Fruit fly (Drosophila melanogaster) whole organism, adult: Measurements from ENCODE around the gene CG9130.
"Not testable (repeated sequence)": the region's sequence is repeated elsewhere in the genome, so short reads cannot be mapped to it uniquely, and the experiment has no call there.

Experiments used
- CG11617 ChIP-seq: fragments of 200-800 bp; sonication (Bioruptor generic); optimal IDR thresholded peaks from 2 replicates; lab custom pipeline; 2017; ENCODE audit warnings: mild to moderate bottlenecking, missing biosample characterization, missing genetic modification reagents, missing genetic modification characterization
- CG12768 ChIP-seq: fragments of 200-800 bp; sonication (Bioruptor generic); optimal IDR thresholded peaks from 2 replicates; lab custom pipeline; 2017; ENCODE audit warnings: missing biosample characterization, missing genetic modification characterization, mild to moderate bottlenecking, moderate library complexity, missing genetic modification reagents
- CG14711 ChIP-seq: fragments of 200-800 bp; sonication (Bioruptor generic); optimal IDR thresholded peaks from 2 replicates; lab custom pipeline; 2018; ENCODE audit warnings: missing biosample characterization, mild to moderate bottlenecking, missing genetic modification characterization, moderate library complexity
- CG1620 ChIP-seq: fragments of 200-800 bp; sonication (Bioruptor generic); optimal IDR thresholded peaks from 2 replicates; lab custom pipeline; 2016; ENCODE audit warnings: missing biosample characterization, missing genetic modification characterization
- CG33017 ChIP-seq: fragments of 200-800 bp; sonication (Bioruptor generic); optimal IDR thresholded peaks from 2 replicates; lab custom pipeline; 2018; ENCODE audit warnings: missing biosample characterization, mild to moderate bottlenecking, missing genetic modification characterization, moderate library complexity
- CG5204 ChIP-seq: fragments of 200-800 bp; sonication (Bioruptor generic); optimal IDR thresholded peaks from 2 replicates; lab custom pipeline; 2016; ENCODE audit warnings: missing biosample characterization, missing genetic modification characterization
- CG7045 ChIP-seq: fragments of 200-800 bp; sonication (Bioruptor generic); optimal IDR thresholded peaks from 2 replicates; lab custom pipeline; 2017; ENCODE audit warnings: missing biosample characterization, mild to moderate bottlenecking, missing genetic modification characterization
- CG7101 ChIP-seq: fragments of 200-800 bp; sonication (Bioruptor generic); optimal IDR thresholded peaks from 2 replicates; lab custom pipeline; 2018; ENCODE audit warnings: missing biosample characterization, mild to moderate bottlenecking, missing genetic modification characterization, moderate library complexity
- Clk ChIP-seq: fragments of 200-800 bp; sonication (Bioruptor generic); optimal IDR thresholded peaks from 2 replicates; lab custom pipeline; 2017; ENCODE audit warnings: missing biosample characterization, missing genetic modification characterization
- Crg-1 ChIP-seq: fragments of 200-800 bp; sonication (Bioruptor generic); optimal IDR thresholded peaks from 2 replicates; lab custom pipeline; 2016; ENCODE audit warnings: missing biosample characterization, missing genetic modification characterization
- Hr96 ChIP-seq: fragments of 200-800 bp; sonication (Bioruptor generic); optimal IDR thresholded peaks from 2 replicates; lab custom pipeline; 2016; ENCODE audit warnings: missing biosample characterization, missing genetic modification characterization
- Mnt ChIP-seq: fragments of 200-800 bp; sonication (Bioruptor generic); optimal IDR thresholded peaks from 2 replicates; lab custom pipeline; 2016; ENCODE audit warnings: missing biosample characterization, mild to moderate bottlenecking, missing genetic modification characterization
- bab1 ChIP-seq: fragments of 200-800 bp; sonication (Bioruptor generic); optimal IDR thresholded peaks from 3 replicates; lab custom pipeline; 2019; ENCODE audit warnings: missing biosample characterization, mild to moderate bottlenecking, missing genetic modification characterization, moderate library complexity
- cic ChIP-seq: fragments of 200-800 bp; sonication (Bioruptor generic); optimal IDR thresholded peaks from 2 replicates; lab custom pipeline; 2017; ENCODE audit warnings: missing biosample characterization, mild to moderate bottlenecking, missing genetic modification characterization, moderate library complexity
- cnc ChIP-seq, 2 experiments: fragments of >200 bp; optimal IDR thresholded peaks; 2 replicates each; lab custom pipeline; 2017
- kay ChIP-seq: fragments of 200-800 bp; sonication (Bioruptor generic); peaks from one replicate; lab custom pipeline; 2016; ENCODE audit warnings: missing biosample characterization, missing genetic modification characterization, borderline replicate concordance
- ovo ChIP-seq: fragments of 200-800 bp; sonication (Bioruptor generic); optimal IDR thresholded peaks from 2 replicates; lab custom pipeline; 2016; ENCODE audit warnings: missing biosample characterization, missing genetic modification characterization
- pad ChIP-seq: fragments of 200-800 bp; sonication (Bioruptor generic); optimal IDR thresholded peaks from 3 replicates; lab custom pipeline; 2017; ENCODE audit warnings: missing biosample characterization, missing genetic modification characterization, mild to moderate bottlenecking, moderate library complexity, missing genetic modification reagents
- tj ChIP-seq: fragments of 200-800 bp; sonication (Bioruptor generic); optimal IDR thresholded peaks from 3 replicates; lab custom pipeline; 2017; ENCODE audit warnings: missing biosample characterization, mild to moderate bottlenecking, missing genetic modification characterization, moderate library complexity
- toe ChIP-seq: fragments of 200-800 bp; sonication (Bioruptor generic); optimal IDR thresholded peaks from 2 replicates; lab custom pipeline; 2016; ENCODE audit warnings: missing biosample characterization, missing genetic modification characterization

The CG9130 gene

DNA sequence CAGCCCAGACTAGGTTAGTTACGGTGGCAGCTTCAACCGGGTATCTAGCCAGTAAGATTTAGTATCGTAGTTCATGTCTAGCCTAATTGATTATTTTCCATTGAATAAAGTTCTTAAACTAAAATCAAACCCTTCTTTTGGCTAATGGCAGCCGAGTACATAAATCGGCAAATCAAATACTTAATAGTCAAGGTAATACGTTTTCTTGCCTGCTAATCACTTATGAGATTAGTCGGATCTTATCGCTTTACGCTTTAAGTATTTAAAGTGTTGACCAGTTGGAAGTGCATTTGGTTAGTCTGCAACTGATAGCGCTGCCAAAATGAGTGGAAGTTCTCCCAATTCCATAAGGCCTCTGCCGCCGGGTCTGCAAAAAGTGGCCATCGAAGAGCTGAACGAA, 19.2 kb upstream of the CG9130 start, which contains the start of gene CG33965:
Gene CG33965 (plus strand): TSS at position 301 of the 400 bp plus-strand sequence.
- TF ChIP-seq ovo (GFP tag; lab: Kevin White, UChicago) (no peak), pad (GFP tag; lab: Kevin White, UChicago) (no peak), tj (GFP tag; lab: Kevin White, UChicago) (no peak), CG12768 (GFP tag; lab: Kevin White, UChicago) (no peak), Clk (no peak), CG5204 (GFP tag; lab: Kevin White, UChicago) (no peak), CG1620 (no peak), cic (no peak), kay (no peak), Mnt (GFP tag; lab: Kevin White, UChicago) (no peak), CG14711 (no peak), CG11617 (GFP tag; lab: Kevin White, UChicago) (no peak), bab1 (GFP tag; lab: Kevin White, UChicago) (no peak), CG7101 (tag; lab: Kevin White, UChicago) (no peak)

DNA sequence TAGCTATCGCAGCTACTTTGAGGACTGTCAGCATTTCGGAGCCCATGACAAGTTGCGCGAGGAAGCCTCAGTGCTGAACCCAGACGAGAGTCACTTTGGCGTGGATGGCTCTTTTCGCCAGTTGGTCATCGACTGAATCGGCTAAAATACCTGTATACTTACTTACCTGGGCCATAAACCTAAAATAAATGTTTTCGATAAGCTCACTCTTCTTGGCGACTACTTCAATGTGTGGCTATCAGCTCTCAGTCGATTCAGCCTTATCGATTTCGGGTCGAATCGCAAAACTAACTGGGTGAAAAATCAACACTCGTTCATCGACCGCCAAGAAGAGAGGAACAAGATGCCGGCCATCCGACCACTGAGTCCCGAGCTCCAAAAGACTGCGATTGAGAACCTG, 18.0 kb upstream of the CG9130 start, which contains the start of gene CG33966:
Gene CG33966 (plus strand): TSS at position 301 of the 400 bp plus-strand sequence.
- TF ChIP-seq kay = no peak
- TF ChIP-seq Clk = no peak
- TF ChIP-seq bab1 (GFP tag; lab: Kevin White, UChicago) = no peak
- TF ChIP-seq CG12768 (GFP tag; lab: Kevin White, UChicago) = no peak
- no peak for TF ChIP-seq CG11617 (GFP tag; lab: Kevin White, UChicago)
- no peak for TF ChIP-seq toe (GFP tag; lab: Kevin White, UChicago)
- TF ChIP-seq tj (GFP tag; lab: Kevin White, UChicago) = no peak
- no peak for TF ChIP-seq Mnt (GFP tag; lab: Kevin White, UChicago)
- no peak for TF ChIP-seq cnc (optimal IDR thresholded peaks at IDR 0.05; lab: Kevin White, UChicago)
- TF ChIP-seq CG33017 (tag; lab: Kevin White, UChicago) = no peak
- no peak for TF ChIP-seq Crg-1 (GFP tag; lab: Kevin White, UChicago)
- no peak for TF ChIP-seq CG7101 (tag; lab: Kevin White, UChicago)
- TF ChIP-seq Hr96 = no peak
- no peak for TF ChIP-seq CG7045 (GFP tag; lab: Kevin White, UChicago)
- no peak for TF ChIP-seq ovo (GFP tag; lab: Kevin White, UChicago)
- TF ChIP-seq cic = no peak

DNA sequence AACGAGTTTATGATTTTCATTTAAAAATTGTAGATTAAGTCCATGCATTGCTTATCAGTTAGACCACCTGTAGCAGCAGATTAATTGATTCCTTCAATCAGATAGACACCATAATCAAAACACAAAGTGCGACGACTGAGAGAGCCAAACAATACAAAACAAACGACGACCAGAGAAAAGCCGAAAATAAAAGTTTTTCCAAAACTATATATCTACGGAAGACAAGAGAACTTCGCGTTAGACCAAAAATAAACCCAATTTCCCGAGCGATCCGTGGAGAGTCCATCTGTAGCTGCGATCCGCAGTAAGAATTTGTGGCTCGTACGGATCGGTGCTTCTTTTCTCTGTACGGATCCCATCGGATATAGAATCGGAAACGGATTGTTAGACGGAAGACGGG, 16.4 kb upstream of the CG9130 start, which contains the start of gene galene:
Gene galene (plus strand): TSS at position 301 of the 400 bp plus-strand sequence.
- TF ChIP-seq pad (GFP tag; lab: Kevin White, UChicago) (no peak), kay (no peak), Clk (no peak), ovo (GFP tag; lab: Kevin White, UChicago) (no peak), Hr96 (no peak), bab1 (GFP tag; lab: Kevin White, UChicago) (no peak), CG11617 (GFP tag; lab: Kevin White, UChicago) (no peak), cnc (optimal IDR thresholded peaks at IDR 0.05; lab: Kevin White, UChicago) (no peak), CG14711 (no peak)

DNA sequence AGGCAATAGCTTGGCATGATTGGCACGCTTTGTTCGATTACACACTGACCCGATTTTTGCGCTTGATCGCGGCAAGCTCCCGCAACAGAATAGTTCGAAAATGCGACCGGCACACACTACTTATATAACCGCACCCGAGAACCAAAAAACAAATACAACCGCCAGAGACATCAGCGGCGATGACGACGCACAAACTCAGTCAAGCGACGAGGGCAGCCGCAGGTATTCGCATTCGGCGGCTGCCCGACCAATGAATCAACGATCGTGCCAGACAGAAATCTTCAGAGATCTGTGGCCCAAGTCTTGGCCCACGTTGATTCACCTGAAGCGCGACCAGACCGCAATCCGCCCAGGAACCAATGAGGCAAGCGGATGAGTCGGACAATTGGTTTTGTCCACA, 13.6 kb upstream of the CG9130 start, which contains the start of gene CG9192:
Gene CG9192 (minus strand): TSS at position 101 of the 400 bp plus-strand sequence.
- TF ChIP-seq pad (GFP tag; lab: Kevin White, UChicago) (no peak), tj (GFP tag; lab: Kevin White, UChicago) (no peak), Hr96 (no peak), CG7045 (GFP tag; lab: Kevin White, UChicago) (no peak), CG33017 (tag; lab: Kevin White, UChicago) (no peak), cnc (optimal IDR thresholded peaks at IDR 0.05; lab: Kevin White, UChicago) (no peak), ovo (GFP tag; lab: Kevin White, UChicago) (no peak), CG14711 (no peak), CG1620 (no peak), Crg-1 (GFP tag; lab: Kevin White, UChicago) (no peak), kay (no peak), bab1 (GFP tag; lab: Kevin White, UChicago) (no peak), Mnt (GFP tag; lab: Kevin White, UChicago) (no peak), cic (no peak), CG12768 (GFP tag; lab: Kevin White, UChicago) (no peak), CG7101 (tag; lab: Kevin White, UChicago) (no peak), toe (GFP tag; lab: Kevin White, UChicago) (no peak)

DNA sequence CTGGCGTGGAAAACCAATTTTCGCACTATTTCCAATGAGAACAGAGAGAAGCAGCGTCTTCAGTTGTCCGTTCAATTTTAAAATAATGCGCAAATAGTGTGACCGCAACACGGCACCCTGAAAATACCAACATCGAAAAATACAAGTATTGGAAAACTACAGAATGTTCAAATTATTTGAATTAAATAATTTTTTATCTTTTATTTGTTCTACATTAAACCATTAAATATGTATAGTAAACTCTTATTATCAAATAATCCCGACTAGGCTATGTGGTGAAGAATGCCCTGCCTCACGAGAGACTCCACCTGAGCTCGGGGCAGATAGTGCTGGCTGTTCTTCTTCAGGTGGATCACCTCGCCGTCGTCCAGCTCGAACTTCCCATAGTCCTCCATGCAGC, 6.0 kb upstream of the CG9130 start, which contains the start of gene Klp61F:
Gene Klp61F (minus strand): TSS at position 101 of the 400 bp plus-strand sequence.
- not testable (repeated sequence) for TF ChIP-seq CG33017 (tag; lab: Kevin White, UChicago); ovo (GFP tag; lab: Kevin White, UChicago); bab1 (GFP tag; lab: Kevin White, UChicago)

DNA sequence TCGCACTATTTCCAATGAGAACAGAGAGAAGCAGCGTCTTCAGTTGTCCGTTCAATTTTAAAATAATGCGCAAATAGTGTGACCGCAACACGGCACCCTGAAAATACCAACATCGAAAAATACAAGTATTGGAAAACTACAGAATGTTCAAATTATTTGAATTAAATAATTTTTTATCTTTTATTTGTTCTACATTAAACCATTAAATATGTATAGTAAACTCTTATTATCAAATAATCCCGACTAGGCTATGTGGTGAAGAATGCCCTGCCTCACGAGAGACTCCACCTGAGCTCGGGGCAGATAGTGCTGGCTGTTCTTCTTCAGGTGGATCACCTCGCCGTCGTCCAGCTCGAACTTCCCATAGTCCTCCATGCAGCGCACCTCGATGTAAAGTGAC, 5.0 kb upstream of the CG9130 start, which contains the start of gene CG32318:
Gene CG32318 (minus strand): TSS at position 101 of the 400 bp plus-strand sequence.
- TF ChIP-seq pad, Crg-1, bab1 (GFP tag; lab: Kevin White, UChicago): not testable (repeated sequence)
